Worm (Caenorhabditis elegans): ENCODE measurements around the gene subs-4.

The subs-4 gene

ce11 chrIII:11350107-11350826, 31.8 kb upstream of the subs-4 start:
- no peak for TF ChIP-seq tab-1 (GFP tag; IDR thresholded peaks at IDR 0.05)
- TF ChIP-seq ztf-29 (GFP tag; IDR thresholded peaks at IDR 0.05): no peak
- TF ChIP-seq flt-1 (GFP tag; IDR thresholded peaks at IDR 0.05): no peak

ce11 chrIII:11352840-11353239, 29.2 kb upstream of the subs-4 start:
- TF ChIP-seq T22C8.4 (GFP tag; IDR thresholded peaks at IDR 0.05) (no peak), cog-1 (tag; optimal IDR thresholded peaks at IDR 0.05) (no peak), ztf-23 (GFP tag; IDR thresholded peaks at IDR 0.05) (0 out of 2 replicates have a peak, but pooled peaks have one; percentile 37), flt-1 (GFP tag; IDR thresholded peaks at IDR 0.05) (peak; percentile 83), med-1 (GFP tag; optimal IDR thresholded peaks at IDR 0.05; ENCODE audit: insufficient read depth) (no peak), ref-1 (GFP tag; conservative IDR thresholded peaks at IDR 0.05) (0 out of 2 replicates have a peak, but pooled peaks have one; percentile 23), klf-2 (GFP tag; conservative IDR thresholded peaks at IDR 0.05) (no peak), tab-1 (GFP tag; IDR thresholded peaks at IDR 0.05) (peak; percentile 81; the same call in 1 of the 2 replicates), ztf-29 (GFP tag; IDR thresholded peaks at IDR 0.05) (no peak)

- TF ChIP-seq klf-2 (GFP tag; conservative IDR thresholded peaks at IDR 0.05) (0 out of 2 replicates have a peak, but pooled peaks have one; percentile 16), tab-1 (GFP tag; IDR thresholded peaks at IDR 0.05) (peak; percentile 51; the same call in 1 of the 2 replicates), med-1 (GFP tag; optimal IDR thresholded peaks at IDR 0.05; ENCODE audit: insufficient read depth) (no peak), ztf-23 (GFP tag; IDR thresholded peaks at IDR 0.05) (peak; percentile 58; the same call in 1 of the 2 replicates)
Observed at ce11 chrIII:11353499-11353898, 28.5 kb upstream of the subs-4 start.

ce11 chrIII:11355758-11356323, 26.2 kb upstream of the subs-4 start:
- TF ChIP-seq ztf-29 (GFP tag; IDR thresholded peaks at IDR 0.05): no peak
- TF ChIP-seq T22C8.4 (GFP tag; IDR thresholded peaks at IDR 0.05): no peak
- TF ChIP-seq ztf-23 (GFP tag; IDR thresholded peaks at IDR 0.05): no peak
- TF ChIP-seq ref-1 (GFP tag; conservative IDR thresholded peaks at IDR 0.05): no peak
- no peak for TF ChIP-seq flt-1 (GFP tag; IDR thresholded peaks at IDR 0.05)
- no peak for TF ChIP-seq med-1 (GFP tag; optimal IDR thresholded peaks at IDR 0.05; ENCODE audit: insufficient read depth)
- no peak for TF ChIP-seq klf-2 (GFP tag; conservative IDR thresholded peaks at IDR 0.05)
- TF ChIP-seq tab-1 (GFP tag; IDR thresholded peaks at IDR 0.05): no peak

- no peak for TF ChIP-seq tab-1 (GFP tag; IDR thresholded peaks at IDR 0.05)
- TF ChIP-seq ref-1 (GFP tag; conservative IDR thresholded peaks at IDR 0.05): no peak
- no peak for TF ChIP-seq med-1 (GFP tag; optimal IDR thresholded peaks at IDR 0.05; ENCODE audit: insufficient read depth)
- no peak for TF ChIP-seq cog-1 (tag; optimal IDR thresholded peaks at IDR 0.05)
- no peak for TF ChIP-seq ztf-23 (GFP tag; IDR thresholded peaks at IDR 0.05)
- TF ChIP-seq flt-1 (GFP tag; IDR thresholded peaks at IDR 0.05): no peak
- TF ChIP-seq ztf-29 (GFP tag; IDR thresholded peaks at IDR 0.05): no peak
Observed at ce11 chrIII:11357418-11357817, 24.6 kb upstream of the subs-4 start.

- no peak for TF ChIP-seq ztf-23 (GFP tag; IDR thresholded peaks at IDR 0.05)
- TF ChIP-seq tab-1 (GFP tag; IDR thresholded peaks at IDR 0.05): no peak
- TF ChIP-seq flt-1 (GFP tag; IDR thresholded peaks at IDR 0.05): no peak
Observed at ce11 chrIII:11358273-11358672, 23.7 kb upstream of the subs-4 start.

ce11 chrIII:11359422-11359821, 22.6 kb upstream of the subs-4 start:
- TF ChIP-seq tab-1 (GFP tag; IDR thresholded peaks at IDR 0.05) (no peak), ztf-29 (GFP tag; IDR thresholded peaks at IDR 0.05) (no peak), med-1 (GFP tag; optimal IDR thresholded peaks at IDR 0.05; ENCODE audit: insufficient read depth) (no peak), flt-1 (GFP tag; IDR thresholded peaks at IDR 0.05) (no peak), ztf-23 (GFP tag; IDR thresholded peaks at IDR 0.05) (no peak), klf-2 (GFP tag; conservative IDR thresholded peaks at IDR 0.05) (no peak), cog-1 (tag; optimal IDR thresholded peaks at IDR 0.05) (no peak), T22C8.4 (GFP tag; IDR thresholded peaks at IDR 0.05) (no peak), ref-1 (GFP tag; conservative IDR thresholded peaks at IDR 0.05) (no peak)

ce11 chrIII:11360156-11360555, 21.9 kb upstream of the subs-4 start, which contains the start of gene T28D6.4:
Gene T28D6.4, plus strand, starts transcription at chrIII:11360456.
- TF ChIP-seq cog-1 (tag; optimal IDR thresholded peaks at IDR 0.05): no peak
- no peak for TF ChIP-seq tab-1 (GFP tag; IDR thresholded peaks at IDR 0.05)
- TF ChIP-seq ztf-23 (GFP tag; IDR thresholded peaks at IDR 0.05): no peak
- TF ChIP-seq T22C8.4 (GFP tag; IDR thresholded peaks at IDR 0.05): no peak
- no peak for TF ChIP-seq flt-1 (GFP tag; IDR thresholded peaks at IDR 0.05)
- TF ChIP-seq ztf-29 (GFP tag; IDR thresholded peaks at IDR 0.05): no peak
- TF ChIP-seq med-1 (GFP tag; optimal IDR thresholded peaks at IDR 0.05; ENCODE audit: insufficient read depth): no peak
- no peak for TF ChIP-seq ref-1 (GFP tag; conservative IDR thresholded peaks at IDR 0.05)
- no peak for TF ChIP-seq klf-2 (GFP tag; conservative IDR thresholded peaks at IDR 0.05)

ce11 chrIII:11361394-11361793, 20.6 kb upstream of the subs-4 start:
- TF ChIP-seq klf-2 (GFP tag; conservative IDR thresholded peaks at IDR 0.05): no peak
- no peak for TF ChIP-seq ztf-23 (GFP tag; IDR thresholded peaks at IDR 0.05)
- no peak for TF ChIP-seq tab-1 (GFP tag; IDR thresholded peaks at IDR 0.05)
- no peak for TF ChIP-seq T22C8.4 (GFP tag; IDR thresholded peaks at IDR 0.05)
- no peak for TF ChIP-seq ref-1 (GFP tag; conservative IDR thresholded peaks at IDR 0.05)
- no peak for TF ChIP-seq cog-1 (tag; optimal IDR thresholded peaks at IDR 0.05)
- no peak for TF ChIP-seq flt-1 (GFP tag; IDR thresholded peaks at IDR 0.05)
- no peak for TF ChIP-seq ztf-29 (GFP tag; IDR thresholded peaks at IDR 0.05)
- no peak for TF ChIP-seq med-1 (GFP tag; optimal IDR thresholded peaks at IDR 0.05; ENCODE audit: insufficient read depth)

- TF ChIP-seq tab-1 (GFP tag; IDR thresholded peaks at IDR 0.05) (no peak), ref-1 (GFP tag; conservative IDR thresholded peaks at IDR 0.05) (no peak), med-1 (GFP tag; optimal IDR thresholded peaks at IDR 0.05; ENCODE audit: insufficient read depth) (no peak), klf-2 (GFP tag; conservative IDR thresholded peaks at IDR 0.05) (no peak), ztf-29 (GFP tag; IDR thresholded peaks at IDR 0.05) (no peak), cog-1 (tag; optimal IDR thresholded peaks at IDR 0.05) (no peak), T22C8.4 (GFP tag; IDR thresholded peaks at IDR 0.05) (no peak), flt-1 (GFP tag; IDR thresholded peaks at IDR 0.05) (no peak), ztf-23 (GFP tag; IDR thresholded peaks at IDR 0.05) (no peak)
Observed at ce11 chrIII:11362915-11363314, 19.1 kb upstream of the subs-4 start.

Data from whole organism, midembryonic.